Worm (Caenorhabditis elegans) whole organism, young adult: Measurements from ENCODE around the gene odr-10.

ENCODE experiments used
- C17E4.6 ChIP-seq: fragments of 200-800 bp; sonication (Bioruptor generic); IDR thresholded peaks from 2 replicates; pipeline ENCODE4 v1.3.6; 2022; ENCODE audit warnings: missing genetic modification reagents, missing genetic modification characterization, missing compliant biosample characterization
- F23B12.7 ChIP-seq: sonication (generic microtip); optimal IDR thresholded peaks from 2 replicates; lab custom pipeline; 2017; ENCODE audit warnings: missing genetic modification characterization, mild to moderate bottlenecking, missing compliant biosample characterization, antibody characterized with exemption, moderate library complexity; ENCODE audit not compliant: insufficient read depth
- F39B2.1 ChIP-seq: fragments of 200-800 bp; sonication (Bioruptor generic); IDR thresholded peaks from 2 replicates; pipeline ENCODE4 v1.3.6; 2022; ENCODE audit warnings: missing genetic modification reagents, missing genetic modification characterization, missing compliant biosample characterization
- T26A5.8 ChIP-seq: sonication (generic microtip); optimal IDR thresholded peaks from 2 replicates; lab custom pipeline; 2016; ENCODE audit warnings: missing genetic modification characterization, missing compliant biosample characterization
- Y53G8AR.9 ChIP-seq: fragments of 200-800 bp; sonication (Bioruptor generic); conservative IDR thresholded peaks from 2 replicates; pipeline ENCODE4 v1.3.6; 2022; ENCODE audit warnings: missing genetic modification reagents, missing genetic modification characterization, missing compliant biosample characterization
- Y56A3A.18 ChIP-seq: fragments of 200-800 bp; sonication (Bioruptor generic); IDR thresholded peaks from 2 replicates; pipeline ENCODE4 v1.3.6; 2022; ENCODE audit warnings: missing genetic modification reagents, missing genetic modification characterization, missing compliant biosample characterization
- ama-1 ChIP-seq, 3 experiments: fragments of 150-350 bp in 1 of 3; sonication (generic microtip) in 2 of 3; optimal IDR thresholded peaks; 2 replicates each; lab custom pipeline; 2014 to 2018; ENCODE audit warnings: missing biosample characterization in 2 of 3, missing genetic modification characterization in 2 of 3, missing genetic modification reagents in 2 of 3
- aptf-2 ChIP-seq: fragments of 200-800 bp; sonication (Bioruptor generic); conservative IDR thresholded peaks from 2 replicates; pipeline ENCODE4 v1.3.6; 2022; ENCODE audit warnings: missing genetic modification reagents, missing genetic modification characterization, missing compliant biosample characterization
- aptf-3 ChIP-seq: fragments of 200-800 bp; sonication (Bioruptor generic); IDR thresholded peaks from 2 replicates; pipeline ENCODE4 v1.3.6; 2022; ENCODE audit warnings: missing genetic modification characterization, missing compliant biosample characterization
- attf-3 ChIP-seq: fragments of 200-800 bp; sonication (Bioruptor generic); conservative IDR thresholded peaks from 2 replicates; pipeline ENCODE4 v1.3.6; 2022; ENCODE audit warnings: missing genetic modification reagents, missing genetic modification characterization, missing compliant biosample characterization
- bed-2 ChIP-seq: fragments of 200-800 bp; sonication (Bioruptor generic); IDR thresholded peaks from 2 replicates; pipeline ENCODE4 v1.3.6; 2022; ENCODE audit warnings: missing genetic modification reagents, missing genetic modification characterization, missing compliant biosample characterization
- ceh-100 ChIP-seq: fragments of 200-800 bp; sonication (Bioruptor generic); IDR thresholded peaks from 2 replicates; pipeline ENCODE4 v1.3.6; 2022; ENCODE audit warnings: missing genetic modification reagents, missing genetic modification characterization, missing compliant biosample characterization
- ceh-27 ChIP-seq: fragments of 200-800 bp; sonication (Bioruptor generic); optimal IDR thresholded peaks from 2 replicates; lab custom pipeline; 2018; ENCODE audit warnings: mild to moderate bottlenecking, missing genetic modification characterization, moderate library complexity, missing compliant biosample characterization
- dpl-1 ChIP-seq: fragments of 150-350 bp; optimal IDR thresholded peaks from 2 replicates; lab custom pipeline; 2014; ENCODE audit warnings: missing biosample characterization, missing genetic modification reagents, missing genetic modification characterization
- egl-44 ChIP-seq: fragments of 200-800 bp; sonication (Bioruptor generic); IDR thresholded peaks from 2 replicates; pipeline ENCODE4 v1.3.6; 2022; ENCODE audit warnings: missing genetic modification reagents, missing genetic modification characterization, missing compliant biosample characterization
- ekl-4 ChIP-seq: fragments of 200-800 bp; sonication (Bioruptor generic); IDR thresholded peaks from 2 replicates; pipeline ENCODE4 v1.3.6; 2022; ENCODE audit warnings: missing genetic modification reagents, missing genetic modification characterization, missing compliant biosample characterization
- ets-4 ChIP-seq: fragments of 200-800 bp; sonication (Bioruptor generic); optimal IDR thresholded peaks from 2 replicates; lab custom pipeline; 2018; ENCODE audit warnings: mild to moderate bottlenecking, missing genetic modification characterization, missing compliant biosample characterization
- fkh-3 ChIP-seq: sonication (generic microtip); optimal IDR thresholded peaks from 2 replicates; lab custom pipeline; 2016; ENCODE audit warnings: mild to moderate bottlenecking, missing genetic modification characterization, missing compliant biosample characterization
- him-1 ChIP-seq: sonication (generic microtip); optimal IDR thresholded peaks from 2 replicates; lab custom pipeline; 2016; ENCODE audit warnings: missing genotype, missing genetic modification reagents, missing genetic modification characterization, missing compliant biosample characterization
- hlh-12 ChIP-seq: sonication (generic microtip); optimal IDR thresholded peaks from 2 replicates; lab custom pipeline; 2016; ENCODE audit warnings: missing genetic modification characterization, missing compliant biosample characterization
- let-526 ChIP-seq: fragments of 200-800 bp; sonication (Bioruptor generic); IDR thresholded peaks from 2 replicates; pipeline ENCODE4 v1.3.6; 2022; ENCODE audit warnings: missing genetic modification reagents, missing genetic modification characterization, missing compliant biosample characterization
- lin-40 ChIP-seq: sonication (generic microtip); optimal IDR thresholded peaks from 2 replicates; lab custom pipeline; 2016; ENCODE audit warnings: missing genetic modification characterization, mild to moderate bottlenecking, missing compliant biosample characterization, missing genotype, missing genetic modification reagents
- madf-3 ChIP-seq: fragments of 200-800 bp; sonication (Bioruptor generic); IDR thresholded peaks from 2 replicates; pipeline ENCODE4 v1.3.6; 2022; ENCODE audit warnings: missing genetic modification reagents, missing genetic modification characterization, missing compliant biosample characterization
- madf-6 ChIP-seq: fragments of 200-800 bp; sonication (Bioruptor generic); IDR thresholded peaks from 2 replicates; pipeline ENCODE4 v1.3.6; 2022; ENCODE audit warnings: missing genetic modification reagents, missing genetic modification characterization, missing compliant biosample characterization
- pbrm-1 ChIP-seq: fragments of 200-800 bp; sonication (Bioruptor generic); IDR thresholded peaks from 2 replicates; pipeline ENCODE4 v1.3.6; 2022; ENCODE audit warnings: missing genetic modification reagents, missing genetic modification characterization, missing compliant biosample characterization
- rec-8 ChIP-seq, 2 experiments: sonication (generic microtip); optimal IDR thresholded peaks; 2 replicates each; lab custom pipeline; 2016; ENCODE audit warnings: mild to moderate bottlenecking in 2 of 2, missing genetic modification characterization in 2 of 2, missing genetic modification reagents in 2 of 2, missing genotype in 2 of 2, missing biosample characterization in 1 of 2, missing compliant biosample characterization in 1 of 2, moderate library complexity in 1 of 2
- snpc-1.3 ChIP-seq: sonication (generic microtip); optimal IDR thresholded peaks from 2 replicates; lab custom pipeline; 2017; ENCODE audit warnings: missing genetic modification characterization, mild to moderate bottlenecking, missing compliant biosample characterization, antibody characterized with exemption, moderate library complexity, missing genotype, missing genetic modification reagents; ENCODE audit not compliant: insufficient read depth
- snpc-4 ChIP-seq, 5 experiments: fragments of 150-350 bp in 1 of 5; sonication (generic microtip) in 4 of 5; optimal IDR thresholded peaks; 2 replicates each; lab custom pipeline; 2014 to 2018; ENCODE audit warnings: missing genetic modification characterization in 5 of 5, missing biosample characterization in 3 of 5, antibody characterized with exemption in 2 of 5, mild to moderate bottlenecking in 2 of 5, missing compliant biosample characterization in 2 of 5, missing genotype in 2 of 5, moderate library complexity in 2 of 5, missing genetic modification reagents in 1 of 5
- tbp1 ChIP-seq: fragments of 200-800 bp; sonication (Bioruptor generic); optimal IDR thresholded peaks from 2 replicates; lab custom pipeline; 2018; ENCODE audit warnings: mild to moderate bottlenecking, missing genetic modification characterization, missing compliant biosample characterization
- unc-130 ChIP-seq: sonication (generic microtip); optimal IDR thresholded peaks from 2 replicates; lab custom pipeline; 2016; ENCODE audit warnings: missing genetic modification reagents, missing genetic modification characterization, missing compliant biosample characterization
- unc-62 ChIP-seq: fragments of 150-350 bp; optimal IDR thresholded peaks from 2 replicates; lab custom pipeline; 2014; ENCODE audit warnings: missing biosample characterization, missing genetic modification reagents, missing genetic modification characterization
- zfh-2 ChIP-seq: fragments of 200-800 bp; sonication (Bioruptor generic); conservative IDR thresholded peaks from 2 replicates; pipeline ENCODE4 v1.3.6; 2022; ENCODE audit warnings: missing genetic modification reagents, missing genetic modification characterization, missing compliant biosample characterization
- zim-3 ChIP-seq: sonication (generic microtip); optimal IDR thresholded peaks from 2 replicates; lab custom pipeline; 2017; ENCODE audit warnings: mild to moderate bottlenecking, missing genetic modification characterization, moderate library complexity, missing compliant biosample characterization
- ztf-18 ChIP-seq: sonication (generic microtip); optimal IDR thresholded peaks from 2 replicates; lab custom pipeline; 2016; ENCODE audit warnings: missing genotype, mild to moderate bottlenecking, missing genetic modification characterization, missing compliant biosample characterization
- ztf-28 ChIP-seq: fragments of 200-800 bp; sonication (Bioruptor generic); IDR thresholded peaks from 2 replicates; pipeline ENCODE4 v1.3.6; 2022; ENCODE audit warnings: missing genetic modification reagents, missing genetic modification characterization, missing compliant biosample characterization
- ztf-6 ChIP-seq: fragments of 200-800 bp; sonication (Bioruptor generic); IDR thresholded peaks from 2 replicates; pipeline ENCODE4 v1.3.6; 2022; ENCODE audit warnings: missing genetic modification reagents, missing genetic modification characterization, missing compliant biosample characterization

Gene odr-10

DNA sequence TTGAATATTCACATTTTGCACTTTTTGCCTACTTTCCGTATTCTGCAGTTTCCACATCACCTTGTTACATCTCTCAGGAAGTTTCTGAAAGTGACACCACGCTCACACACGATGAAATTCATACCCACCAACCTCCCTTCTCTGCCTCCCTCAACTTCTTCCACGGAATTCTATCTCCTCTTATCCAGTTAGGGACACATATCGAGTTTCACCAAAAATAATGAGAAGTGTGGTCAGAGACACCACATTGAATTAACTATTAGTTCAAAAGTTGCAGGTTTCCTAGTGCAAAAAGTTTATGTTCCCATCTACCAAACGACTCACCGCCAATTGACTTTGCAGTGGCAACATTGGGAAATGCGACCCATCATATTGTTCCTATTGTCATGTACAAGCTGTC lies 15.3 kb downstream of the odr-10 start (continued):
- no peak for TF ChIP-seq ama-1 (optimal IDR thresholded peaks at IDR 0.05; lab: Kevin White, UChicago)
- TF ChIP-seq ama-1 (GFP tag; optimal IDR thresholded peaks at IDR 0.05; lab: Kevin White, UChicago): no peak
- TF ChIP-seq fkh-3 (tag; lab: Kevin White, UChicago): no peak
- TF ChIP-seq ekl-4 (GFP tag; lab: Robert Waterston, UW): no peak
- no peak for TF ChIP-seq ceh-100 (GFP tag; lab: Robert Waterston, UW)
- TF ChIP-seq zfh-2 (GFP tag; lab: Robert Waterston, UW): no peak

DNA sequence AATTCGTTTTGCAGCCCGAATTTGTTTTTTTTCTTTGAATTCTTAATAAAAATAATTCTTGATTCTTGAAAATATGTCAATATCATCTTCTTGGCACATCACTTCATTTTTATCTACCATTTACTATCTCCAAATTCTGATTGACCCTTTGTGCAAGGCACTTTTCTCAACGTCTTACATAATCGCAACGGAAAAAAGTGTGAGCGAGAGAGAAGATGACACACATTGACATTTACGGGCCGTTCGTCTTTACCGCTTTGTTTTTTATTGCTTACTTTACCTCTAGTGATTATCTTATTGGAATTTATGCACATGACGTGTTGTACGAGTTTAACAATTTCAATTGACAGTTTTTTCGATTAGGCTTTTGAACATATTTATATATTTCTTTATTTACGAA lies 17.1 kb downstream of the odr-10 start:
- no peak for TF ChIP-seq tbp1 (GFP tag; lab: Kevin White, UChicago)
- TF ChIP-seq T26A5.8 (tag; lab: Kevin White, UChicago): no peak
- no peak for TF ChIP-seq Y56A3A.18 (GFP tag; lab: Robert Waterston, UW)
- TF ChIP-seq pbrm-1 (GFP tag; lab: Robert Waterston, UW): no peak
- no peak for TF ChIP-seq snpc-4 (GFP tag; optimal IDR thresholded peaks at IDR 0.05; lab: Kevin White, UChicago)
- no peak for TF ChIP-seq snpc-4 (tag; optimal IDR thresholded peaks at IDR 0.05; lab: Kevin White, UChicago)
- no peak for TF ChIP-seq ets-4 (GFP tag; lab: Kevin White, UChicago)
- no peak for TF ChIP-seq aptf-2
- no peak for TF ChIP-seq madf-6
- no peak for TF ChIP-seq ztf-18 (tag; lab: Kevin White, UChicago)
- no peak for TF ChIP-seq unc-62 (GFP tag; lab: Kevin White, UChicago)
- TF ChIP-seq lin-40 (tag; lab: Kevin White, UChicago): no peak
- TF ChIP-seq hlh-12: no peak
- TF ChIP-seq Y53G8AR.9 (GFP tag; lab: Robert Waterston, UW): no peak
- no peak for TF ChIP-seq ekl-4 (GFP tag; lab: Robert Waterston, UW)
- no peak for TF ChIP-seq aptf-3 (GFP tag; lab: Robert Waterston, UW)
- TF ChIP-seq unc-130 (GFP tag; lab: Kevin White, UChicago): no peak
- TF ChIP-seq ztf-28 (GFP tag; lab: Robert Waterston, UW): no peak
- TF ChIP-seq C17E4.6 (GFP tag; lab: Robert Waterston, UW): no peak
- no peak for TF ChIP-seq dpl-1

DNA sequence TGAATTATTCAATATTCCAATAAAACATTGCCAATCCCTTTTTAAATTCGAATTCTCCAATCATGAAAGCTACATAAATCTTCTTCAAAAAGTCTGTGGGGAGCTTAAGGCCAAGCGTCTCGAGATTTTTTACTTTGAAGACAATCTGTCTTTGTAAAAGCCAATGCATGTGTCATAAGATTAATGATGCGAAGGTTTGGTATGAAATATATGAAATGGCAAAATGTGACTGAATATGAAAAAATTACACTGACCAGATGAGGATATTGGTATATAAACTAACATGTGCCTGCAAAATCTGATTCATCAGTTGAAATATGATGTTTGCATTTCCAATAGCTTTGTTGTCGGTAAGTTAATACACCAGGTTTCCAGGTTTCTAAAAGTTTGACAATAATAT lies 19.8 kb downstream of the odr-10 start, which contains the start of gene C53B7.2:
Gene C53B7.2, plus strand, starts transcription at position 301 of the 400 bp plus-strand sequence.
- no peak for TF ChIP-seq F39B2.1 (GFP tag; lab: Robert Waterston, UW)
- TF ChIP-seq him-1 (tag; lab: Kevin White, UChicago): no peak
- no peak for TF ChIP-seq ztf-6 (GFP tag; lab: Robert Waterston, UW)
- TF ChIP-seq zim-3 (tag; lab: Kevin White, UChicago): no peak
- TF ChIP-seq rec-8 (tag; optimal IDR thresholded peaks at IDR 0.05; lab: Kevin White, UChicago): no peak
- no peak for TF ChIP-seq snpc-1.3
- no peak for TF ChIP-seq ceh-27 (GFP tag; lab: Kevin White, UChicago)
- TF ChIP-seq egl-44: no peak
- TF ChIP-seq madf-3: no peak
- TF ChIP-seq ztf-18 (tag; lab: Kevin White, UChicago): no peak
- no peak for TF ChIP-seq attf-3

DNA sequence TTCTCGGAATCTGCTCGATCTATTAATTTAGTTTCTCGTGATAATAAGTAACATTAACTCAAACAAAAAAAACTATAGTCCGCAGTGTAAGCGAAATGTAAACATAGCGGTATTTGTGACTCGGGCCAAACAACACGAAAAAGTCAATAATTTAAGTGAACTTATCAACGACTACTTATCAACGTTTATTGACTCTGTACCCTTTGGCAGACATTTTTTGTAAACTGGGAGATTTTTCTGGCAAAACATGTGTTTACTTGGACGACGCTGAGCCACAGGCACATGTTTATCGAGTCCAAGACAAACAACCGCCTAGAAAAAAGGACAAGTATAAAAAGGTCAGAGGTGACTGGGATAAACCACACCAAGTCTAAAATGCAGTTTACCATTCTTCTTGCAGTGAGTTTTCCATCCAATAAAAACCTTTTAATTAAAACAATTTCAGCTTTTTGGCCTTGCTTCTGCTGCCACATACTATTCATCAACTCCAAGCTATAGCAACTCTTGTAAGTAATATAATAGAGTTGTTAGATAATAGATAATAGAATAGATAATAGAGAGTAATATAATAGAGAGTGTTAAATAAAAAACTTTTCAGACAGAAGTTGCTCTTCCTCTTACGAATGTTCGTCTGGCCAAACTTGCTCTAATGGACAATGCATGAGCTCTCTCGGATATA lies 21.2 kb downstream of the odr-10 start, which contains the start of gene C53B7.3:
Gene C53B7.3, plus strand, starts transcription at position 362 of the 679 bp plus-strand sequence.
- TF ChIP-seq bed-2 (GFP tag; lab: Robert Waterston, UW): no peak
- TF ChIP-seq let-526 (GFP tag; lab: Robert Waterston, UW): no peak
- no peak for TF ChIP-seq madf-3
- no peak for TF ChIP-seq F23B12.7 (tag; lab: Kevin White, UChicago)
- TF ChIP-seq, all 124 proteins: peak for 0
